Fruit fly (Drosophila melanogaster) whole organism, prepupa: ENCODE results near the gene NT1.

Experiments used
- CG3032 ChIP-seq: fragments of 200-800 bp; optimal IDR thresholded peaks from 2 replicates; lab custom pipeline; 2019; ENCODE audit warnings: missing biosample characterization, mild to moderate bottlenecking, missing genetic modification characterization, moderate library complexity
- Eip93F ChIP-seq: fragments of 200-800 bp; sonication (Bioruptor generic); optimal IDR thresholded peaks from 2 replicates; lab custom pipeline; 2016; ENCODE audit warnings: missing biosample characterization, mild to moderate bottlenecking, missing genetic modification characterization
- Ets96B ChIP-seq: fragments of 200-800 bp; optimal IDR thresholded peaks from 2 replicates; lab custom pipeline; 2019; ENCODE audit warnings: missing biosample characterization, mild to moderate bottlenecking, missing genetic modification characterization, moderate library complexity
- Gug ChIP-seq: fragments of 200-800 bp; sonication (Bioruptor generic); IDR thresholded peaks from 2 replicates; pipeline ENCODE4 v1.3.6; 2022; ENCODE audit warnings: missing biosample characterization, missing genetic modification characterization
- Sox102F ChIP-seq: fragments of 200-800 bp; sonication (Bioruptor generic); optimal IDR thresholded peaks from 2 replicates; lab custom pipeline; 2016; ENCODE audit warnings: missing biosample characterization, mild to moderate bottlenecking, missing genetic modification characterization
- eg ChIP-seq: fragments of 200-800 bp; sonication (Bioruptor generic); IDR thresholded peaks from 3 replicates; pipeline ENCODE4 v1.3.6; 2022; ENCODE audit warnings: missing biosample characterization, missing genetic modification characterization
- fd85E ChIP-seq: fragments of 200-800 bp; sonication (Bioruptor generic); optimal IDR thresholded peaks from 3 replicates; lab custom pipeline; 2016; ENCODE audit warnings: missing biosample characterization, missing genetic modification characterization
- salr ChIP-seq, 2 experiments: fragments of 200-800 bp; sonication (Bioruptor generic); optimal IDR thresholded peaks; 3 replicates each; lab custom pipeline; 2016 to 2018; ENCODE audit warnings: missing biosample characterization in 2 of 2, missing genetic modification characterization in 2 of 2, mild to moderate bottlenecking in 1 of 2
- ss ChIP-seq, 2 experiments: fragments of 200-800 bp; sonication (Bioruptor generic); optimal IDR thresholded peaks; 2 replicates in 1 of 2; 3 replicates in 1 of 2; lab custom pipeline; 2017 to 2018; ENCODE audit warnings: mild to moderate bottlenecking in 2 of 2, missing biosample characterization in 2 of 2, missing genetic modification characterization in 2 of 2, moderate library complexity in 1 of 2

DNA sequence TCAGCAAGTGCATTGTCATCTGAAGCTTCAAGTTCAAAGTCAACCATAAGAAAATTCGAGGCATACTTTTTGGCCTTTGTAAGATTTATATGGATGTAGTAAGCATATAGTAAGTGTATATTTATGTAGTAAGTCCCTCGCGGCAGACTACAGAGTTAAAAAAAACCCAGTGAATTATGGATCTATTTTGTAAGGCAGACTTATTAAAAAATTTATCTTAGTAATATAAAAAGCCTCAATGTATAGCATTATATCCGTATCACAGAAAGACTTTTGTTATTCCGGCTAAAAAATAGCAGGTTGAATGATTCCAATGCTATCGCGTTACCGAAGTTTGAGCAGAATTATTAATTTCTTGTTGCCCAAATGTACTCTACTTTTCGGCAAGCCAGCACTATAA is 23.6 kb downstream of the NT1 start:
- TF ChIP-seq Sox102F (GFP tag; lab: Kevin White, UChicago) (no peak), Ets96B (tag; lab: Kevin White, UChicago) (no peak), eg (GFP tag; lab: Robert Waterston, UW) (no peak), salr (GFP tag; optimal IDR thresholded peaks at IDR 0.05; lab: Kevin White, UChicago) (no peak), fd85E (no peak), Gug (GFP tag; lab: Robert Waterston, UW) (no peak), Eip93F (GFP tag; lab: Kevin White, UChicago) (no peak), CG3032 (tag; lab: Kevin White, UChicago) (no peak), ss (GFP tag; optimal IDR thresholded peaks at IDR 0.05; lab: Kevin White, UChicago) (no peak)
